Fruit fly (Drosophila melanogaster): Measurements from ENCODE around the gene brk.

brk gene

dm6 chrX:7303848-7304427 is 3.8 kb upstream of the brk start (continued):
- no peak for TF ChIP-seq Sox102F (GFP tag; optimal IDR thresholded peaks at IDR 0.05)
- no peak for TF ChIP-seq Hr39 (GFP tag; optimal IDR thresholded peaks at IDR 0.05)
- TF ChIP-seq CG8119 (GFP tag; IDR thresholded peaks at IDR 0.05) = no peak
- TF ChIP-seq CG4318 (GFP tag; optimal IDR thresholded peaks at IDR 0.05) = no peak
- peak; percentile 62 for TF ChIP-seq fkh (GFP tag; optimal IDR thresholded peaks at IDR 0.05)
- TF ChIP-seq CG3032 (tag; optimal IDR thresholded peaks at IDR 0.05) = no peak
- no peak for TF ChIP-seq CG16779 (tag; optimal IDR thresholded peaks at IDR 0.05)
- peak; percentile 98 for TF ChIP-seq svp (GFP tag)
- no peak for TF ChIP-seq dsx (GFP tag; optimal IDR thresholded peaks at IDR 0.05; ENCODE audit: poor library complexity, severe bottlenecking)
- no peak for TF ChIP-seq CG3919 (GFP tag; optimal IDR thresholded peaks at IDR 0.05)
- no peak for TF ChIP-seq spab (GFP tag; optimal IDR thresholded peaks at IDR 0.05)
- no peak for TF ChIP-seq Met (GFP tag; optimal IDR thresholded peaks at IDR 0.05)
- TF ChIP-seq Gug (GFP tag; IDR thresholded peaks at IDR 0.05) = no peak
- no peak for TF ChIP-seq Ets96B (tag; optimal IDR thresholded peaks at IDR 0.05)
- no peak for TF ChIP-seq CG10669 (GFP tag; optimal IDR thresholded peaks at IDR 0.05)
- TF ChIP-seq CG31627 (GFP tag; optimal IDR thresholded peaks at IDR 0.05) = no peak

DNA sequence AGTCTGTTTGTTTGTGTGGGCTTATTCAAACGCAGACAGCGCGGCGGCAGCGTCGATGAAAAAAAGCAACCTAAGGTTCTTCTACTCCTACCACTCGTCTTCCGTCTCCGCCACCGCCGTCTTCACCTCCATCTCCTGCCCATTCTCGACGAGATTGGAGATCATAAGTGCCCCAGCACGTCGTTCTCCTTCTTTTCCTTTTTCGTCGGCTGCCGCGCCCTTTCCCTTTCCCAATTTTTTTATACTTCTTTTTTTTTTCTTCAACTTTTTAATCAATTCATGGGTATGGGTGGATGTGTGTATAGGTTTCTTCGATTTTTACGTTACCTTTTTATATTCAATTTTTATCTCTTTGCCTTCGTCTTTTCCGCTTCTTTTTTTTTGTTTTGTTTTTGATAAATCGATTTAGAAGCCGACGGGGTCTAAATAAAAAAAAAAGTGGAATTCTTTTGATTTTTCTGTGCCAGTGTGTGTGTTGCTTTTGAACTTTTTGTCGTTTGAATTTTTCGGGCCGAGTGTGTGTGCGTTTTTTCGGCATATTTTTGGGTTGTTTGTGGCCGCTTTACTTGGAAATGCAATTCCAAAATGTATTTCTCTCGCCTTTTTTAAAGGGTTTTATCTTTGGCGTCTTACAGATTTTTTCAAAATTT is 2.8 kb upstream of the brk start:
- TF ChIP-seq dsx (GFP tag; optimal IDR thresholded peaks at IDR 0.05; ENCODE audit: poor library complexity, severe bottlenecking) (peak; percentile 65), fd59A (GFP tag; optimal IDR thresholded peaks at IDR 0.05) (no peak), CG10669 (GFP tag; optimal IDR thresholded peaks at IDR 0.05) (peak; percentile 42), CG32006 (GFP tag; optimal IDR thresholded peaks at IDR 0.05) (no peak), Met (GFP tag; optimal IDR thresholded peaks at IDR 0.05) (peak; percentile 22), CG6276 (GFP tag; optimal IDR thresholded peaks at IDR 0.05) (no peak), Sox15 (GFP tag; optimal IDR thresholded peaks at IDR 0.05) (no peak), vri (GFP tag; optimal IDR thresholded peaks at IDR 0.05) (peak; percentile 47), Eip93F (GFP tag; optimal IDR thresholded peaks at IDR 0.05) (no peak), CG6792 (GFP tag; optimal IDR thresholded peaks at IDR 0.05) (no peak), CG11762 (GFP tag; optimal IDR thresholded peaks at IDR 0.05; ENCODE audit: insufficient read depth) (no peak), dac (GFP tag; optimal IDR thresholded peaks at IDR 0.05) (no peak), topi (GFP tag; optimal IDR thresholded peaks at IDR 0.05) (no peak), Ets96B (tag; optimal IDR thresholded peaks at IDR 0.05) (peak; percentile 22), Gug (GFP tag; IDR thresholded peaks at IDR 0.05) (no peak), CG11902 (GFP tag; optimal IDR thresholded peaks at IDR 0.05) (no peak), CG6163 (GFP tag; IDR thresholded peaks at IDR 0.05) (peak; percentile 73; the same call in 2 of the 3 replicates), eg (GFP tag; IDR thresholded peaks at IDR 0.05) (no peak), CG7368 (GFP tag; optimal IDR thresholded peaks at IDR 0.05) (no peak), CG16779 (tag; optimal IDR thresholded peaks at IDR 0.05) (peak; percentile 45), Smox (GFP tag; optimal IDR thresholded peaks at IDR 0.05) (no peak), Blimp-1 (GFP tag; optimal IDR thresholded peaks at IDR 0.05) (no peak), CG8319 (GFP tag; optimal IDR thresholded peaks at IDR 0.05) (no peak), net (GFP tag; optimal IDR thresholded peaks at IDR 0.05) (no peak), Sox14 (GFP tag; optimal IDR thresholded peaks at IDR 0.05) (no peak), achi (GFP tag; optimal IDR thresholded peaks at IDR 0.05) (no peak), esn (GFP tag; optimal IDR thresholded peaks at IDR 0.05) (peak; percentile 35), cyc (GFP tag; optimal IDR thresholded peaks at IDR 0.05) (no peak), ss (GFP tag; optimal IDR thresholded peaks at IDR 0.05) (peak; percentile 77 to 80), spab (GFP tag; optimal IDR thresholded peaks at IDR 0.05) (peak; percentile 44), CG1621 (tag; optimal IDR thresholded peaks at IDR 0.05) (peak; percentile 36), CG6854 (GFP tag; optimal IDR thresholded peaks at IDR 0.05) (peak; percentile 50), acj6 (GFP tag; optimal IDR thresholded peaks at IDR 0.05) (no peak), CG6808 (GFP tag; optimal IDR thresholded peaks at IDR 0.05) (peak; percentile 68), CG9139 (GFP tag; optimal IDR thresholded peaks at IDR 0.05) (peak; percentile 73), Sox102F (GFP tag; optimal IDR thresholded peaks at IDR 0.05) (no peak), CG8632 (GFP tag; optimal IDR thresholded peaks at IDR 0.05) (no peak), CG8119 (GFP tag; IDR thresholded peaks at IDR 0.05) (no peak), Lpt (GFP tag; optimal IDR thresholded peaks at IDR 0.05) (no peak), svp (GFP tag) (no peak), CG4318 (GFP tag; optimal IDR thresholded peaks at IDR 0.05) (no peak), Eip78C (GFP tag) (peak; percentile 37)

Measured in whole organism, prepupa.